Worm (Caenorhabditis elegans): ENCODE data around the gene egrh-3.
A peak's percentile ranks its signal among the peaks of the same experiment; 100 is the strongest.

egrh-3 gene

DNA sequence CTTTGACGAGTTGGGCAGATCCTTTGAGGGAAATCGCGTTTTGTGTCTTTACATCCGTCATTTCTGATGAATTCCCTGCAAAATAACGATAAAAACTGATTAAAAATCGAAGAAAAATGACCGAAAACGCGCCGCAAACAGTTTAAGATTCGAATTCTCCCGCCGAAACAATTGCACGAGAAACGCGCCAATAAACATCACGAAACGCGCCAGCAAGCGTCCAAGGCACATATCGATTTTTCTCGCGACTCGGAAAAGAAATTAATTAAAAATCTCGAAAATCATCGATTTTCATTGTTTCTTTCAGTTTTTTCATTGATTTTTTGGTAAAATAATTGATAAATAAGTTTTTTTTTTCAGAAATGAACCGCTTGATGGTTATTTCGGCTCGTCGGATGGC lies 47.6 kb downstream of the egrh-3 start, which contains the start of the genes mdf-2 and nduv-3 (continued):
- TF ChIP-seq F57A8.1 (GFP tag; optimal IDR thresholded peaks at IDR 0.05) (no peak), F57C9.4 (tag; optimal IDR thresholded peaks at IDR 0.05) (no peak), F10E7.11 (tag; optimal IDR thresholded peaks at IDR 0.05) (no peak), lin-35 (GFP tag; optimal IDR thresholded peaks at IDR 0.05) (peak in 2 of 3 experiments; percentile 64 to 88), ztf-25 (GFP tag; IDR thresholded peaks at IDR 0.05) (no peak), tbx-9 (tag; optimal IDR thresholded peaks at IDR 0.05; ENCODE audit: borderline replicate concordance) (no peak), akir-1 (GFP tag; optimal IDR thresholded peaks at IDR 0.05) (no peak), egrh-3 (GFP tag; IDR thresholded peaks at IDR 0.05) (no peak), rpc-1 (optimal IDR thresholded peaks at IDR 0.05) (no peak), rpc-1 (tag; optimal IDR thresholded peaks at IDR 0.05) (no peak), hmg-20 (GFP tag; IDR thresholded peaks at IDR 0.05) (no peak), snpc-1.1 (tag; optimal IDR thresholded peaks at IDR 0.05; ENCODE audit: insufficient read depth) (no peak), madf-8 (GFP tag; conservative IDR thresholded peaks at IDR 0.05) (peak; percentile 69), ceh-79 (tag; optimal IDR thresholded peaks at IDR 0.05) (no peak), hsf-1 (GFP tag; IDR thresholded peaks at IDR 0.05) (peak; percentile 56; the same call in 1 of the 2 replicates), dox-1 (GFP tag; IDR thresholded peaks at IDR 0.05) (peak; percentile 74), C17E4.6 (GFP tag; IDR thresholded peaks at IDR 0.05) (peak; percentile 49; the same call in 1 of the 2 replicates), nhr-90 (tag; optimal IDR thresholded peaks at IDR 0.05) (no peak), snpc-4 (GFP tag; optimal IDR thresholded peaks at IDR 0.05) (no peak), snpc-4 (tag; optimal IDR thresholded peaks at IDR 0.05) (peak in 3 of 4 experiments; percentile 33 to 44 (median 36)), lin-54 (GFP tag; optimal IDR thresholded peaks at IDR 0.05) (peak; percentile 84), repo-1 (tag; optimal IDR thresholded peaks at IDR 0.05) (no peak), nhr-80 (tag; optimal IDR thresholded peaks at IDR 0.05) (no peak), snpc-1.3 (tag; optimal IDR thresholded peaks at IDR 0.05; ENCODE audit: insufficient read depth) (no peak), cebp-1 (GFP tag; IDR thresholded peaks at IDR 0.05) (no peak), cebp-1 (tag; optimal IDR thresholded peaks at IDR 0.05) (peak; percentile 64), aptf-3 (GFP tag; IDR thresholded peaks at IDR 0.05) (no peak), sptf-2 (GFP tag; optimal IDR thresholded peaks at IDR 0.05) (no peak), efl-1 (GFP tag; optimal IDR thresholded peaks at IDR 0.05) (peak; percentile 84), D2030.7 (GFP tag; IDR thresholded peaks at IDR 0.05) (peak; percentile 55; the same call in 1 of the 2 replicates), die-1 (tag; optimal IDR thresholded peaks at IDR 0.05) (no peak), bed-1 (GFP tag; IDR thresholded peaks at IDR 0.05) (no peak), fkh-3 (tag; optimal IDR thresholded peaks at IDR 0.05) (no peak), rec-8 (tag; optimal IDR thresholded peaks at IDR 0.05) (no peak), attf-6 (GFP tag; IDR thresholded peaks at IDR 0.05) (0 out of 2 replicates have a peak, but pooled peaks have one; percentile 26), F33H1.4 (GFP tag; IDR thresholded peaks at IDR 0.05) (peak; percentile 70), nfya-1 (tag; optimal IDR thresholded peaks at IDR 0.05; ENCODE audit: borderline replicate concordance, insufficient read depth) (no peak), nhr-27 (tag; optimal IDR thresholded peaks at IDR 0.05) (no peak), somi-1 (GFP tag; optimal IDR thresholded peaks at IDR 0.05) (no peak), tbp1 (GFP tag; optimal IDR thresholded peaks at IDR 0.05) (peak; percentile 52), aptf-2 (GFP tag; conservative IDR thresholded peaks at IDR 0.05) (no peak), B0261.1 (tag; optimal IDR thresholded peaks at IDR 0.05) (peak; percentile 22), nhr-179 (tag; optimal IDR thresholded peaks at IDR 0.05) (no peak), ztf-28 (GFP tag; IDR thresholded peaks at IDR 0.05) (no peak), hmg-1.2 (GFP tag; IDR thresholded peaks at IDR 0.05) (peak; percentile 46; the same call in 1 of the 2 replicates), athp-1 (tag; optimal IDR thresholded peaks at IDR 0.05) (peak; percentile 51)

Data from whole organism, young adult.